Comparison of ENCODE assay signal across 3 worm cellular contexts in the genomic region with DNA sequence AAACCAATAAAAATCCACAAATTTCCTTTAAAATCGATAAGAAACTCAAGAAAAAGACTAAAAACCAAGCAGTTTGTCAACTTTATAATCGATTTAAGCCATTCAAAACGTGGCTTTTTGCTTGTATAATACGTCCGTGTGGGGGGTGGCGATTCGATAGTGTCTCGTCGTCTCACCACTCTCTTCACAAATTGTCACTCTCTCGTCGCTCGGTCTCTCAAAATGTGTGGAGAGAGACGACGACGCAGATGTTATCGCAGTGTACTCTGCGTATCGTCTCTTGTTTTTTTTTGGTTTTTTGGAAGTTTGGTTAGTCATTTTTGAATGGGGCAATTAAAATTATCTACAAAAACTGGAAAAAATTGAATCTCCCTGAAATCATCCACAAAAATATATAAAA.
TF ChIP-seq lines count a peak whose summit lies in the region.

No protein-coding gene starts in this region.

TF ChIP-seq in whole organism, L1 larva, 84 proteins besides CTCF, POLR2A, EP300 and RAD21 (continued from another document):
- no peak for TF ChIP-seq Y116A8C.19 (tag; optimal IDR thresholded peaks at IDR 0.05; lab: Kevin White, UChicago; ENCODE audit: borderline replicate concordance)

TF ChIP-seq in whole organism, L2 larva, 48 proteins besides CTCF, POLR2A, EP300 and RAD21 (continued from another document):
- no peak for TF ChIP-seq ztf-1 (GFP tag; conservative IDR thresholded peaks at IDR 0.05; lab: Robert Waterston, UW)

TF ChIP-seq in whole organism, L4 larva, 104 proteins besides CTCF, POLR2A, EP300 and RAD21 (continued from another document):
- TF ChIP-seq nhr-28 (tag; optimal IDR thresholded peaks at IDR 0.05; lab: Kevin White, UChicago), result peak; percentile 71
- no peak for TF ChIP-seq nhr-48 (tag; optimal IDR thresholded peaks at IDR 0.05; lab: Kevin White, UChicago)
- 0 out of 2 replicates have a peak, but pooled peaks have one; percentile 28 for TF ChIP-seq hmg-1.1 (GFP tag; IDR thresholded peaks at IDR 0.05; lab: Robert Waterston, UW)
- no peak for TF ChIP-seq lsy-2 (tag; optimal IDR thresholded peaks at IDR 0.05; lab: Kevin White, UChicago)
- no peak for TF ChIP-seq snpc-1.2 (GFP tag; IDR thresholded peaks at IDR 0.05; lab: Robert Waterston, UW)
- TF ChIP-seq dmd-9 (GFP tag; IDR thresholded peaks at IDR 0.05; lab: Robert Waterston, UW), result no peak
- TF ChIP-seq lir-3 (tag; optimal IDR thresholded peaks at IDR 0.05; lab: Kevin White, UChicago), result no peak
- peak; percentile 41 for TF ChIP-seq dmd-6 (GFP tag; IDR thresholded peaks at IDR 0.05; lab: Robert Waterston, UW)
- TF ChIP-seq pqm-1 (tag; optimal IDR thresholded peaks at IDR 0.05; lab: Kevin White, UChicago), result peak; percentile 1
- no peak for TF ChIP-seq unc-62 (GFP tag; optimal IDR thresholded peaks at IDR 0.05 in 1 of 2; lab: Kevin White, UChicago)
- no peak for TF ChIP-seq unc-62 (tag; optimal IDR thresholded peaks at IDR 0.05; lab: Kevin White, UChicago)
